Fruit fly (Drosophila melanogaster): ENCODE data around the gene Alg10.

Gene Alg10

dm6 chr3L:11164899-11165298 is at the start of gene Alg10:
Alg10 (plus strand) TSS chr3L:11164971.
- TF ChIP-seq dan (GFP tag; IDR thresholded peaks at IDR 0.05) (no peak), pzg (GFP tag; optimal IDR thresholded peaks at IDR 0.05) (peak; percentile 32), bbx (GFP tag; IDR thresholded peaks at IDR 0.05; ENCODE audit: partially characterized antibody) (peak; percentile 13; the same call in 1 of the 2 replicates), Myb (GFP tag; optimal IDR thresholded peaks at IDR 0.05) (peak; percentile 34), Neu2 (GFP tag; optimal IDR thresholded peaks at IDR 0.05; ENCODE audit: borderline replicate concordance) (peak; percentile 95), Elba2 (GFP tag; optimal IDR thresholded peaks at IDR 0.05) (peak; percentile 38), stwl (tag; optimal IDR thresholded peaks at IDR 0.05) (peak; percentile 80), Med (GFP tag) (peak; percentile 63), zen2 (GFP tag; IDR thresholded peaks at IDR 0.05; ENCODE audit: partially characterized antibody) (no peak), crp (GFP tag; optimal IDR thresholded peaks at IDR 0.05) (peak in 1 of 2 experiments; percentile 51), gfzf (GFP tag; optimal IDR thresholded peaks at IDR 0.05) (peak; percentile 77), CG9817 (tag; optimal IDR thresholded peaks at IDR 0.05) (no peak), Dp (GFP tag; optimal IDR thresholded peaks at IDR 0.05) (peak; percentile 24), CG43689 (GFP tag; IDR thresholded peaks at IDR 0.05) (0 out of 2 replicates have a peak, but pooled peaks have one; percentile 22), MESR4 (GFP tag; optimal IDR thresholded peaks at IDR 0.05) (peak; percentile 23), MBD-R2 (GFP tag; IDR thresholded peaks at IDR 0.05) (peak; percentile 69), psq (GFP tag; optimal IDR thresholded peaks at IDR 0.05) (no peak), seq (GFP tag; IDR thresholded peaks at IDR 0.05) (no peak), lov (optimal IDR thresholded peaks at IDR 0.05) (no peak), lov (GFP tag; IDR thresholded peaks at IDR 0.05) (no peak), CG13287 (GFP tag; IDR thresholded peaks at IDR 0.05; ENCODE audit: partially characterized antibody) (peak; percentile 33; the same call in 1 of the 2 replicates), CG9797 (GFP tag; optimal IDR thresholded peaks at IDR 0.05) (peak; percentile 52), CG4617 (GFP tag; optimal IDR thresholded peaks at IDR 0.05; ENCODE audit: borderline replicate concordance) (peak; percentile 7), E2f2 (GFP tag; IDR thresholded peaks at IDR 0.05) (peak; percentile 30; the same call in 1 of the 2 replicates), mld (GFP tag; IDR thresholded peaks at IDR 0.05; ENCODE audit: partially characterized antibody) (no peak), insv (GFP tag; optimal IDR thresholded peaks at IDR 0.05) (peak in 1 of 2 experiments; percentile 90)

- TF ChIP-seq CG4360 (GFP tag; IDR thresholded peaks at IDR 0.05), result peak; percentile 98
- TF ChIP-seq Awh (GFP tag; IDR thresholded peaks at IDR 0.05), result 0 out of 2 replicates have a peak, but pooled peaks have one; percentile 21
- no peak for TF ChIP-seq CG13894 (tag; optimal IDR thresholded peaks at IDR 0.05)
- 0 out of 2 replicates have a peak, but pooled peaks have one; percentile 12 for TF ChIP-seq sna (GFP tag; IDR thresholded peaks at IDR 0.05; ENCODE audit: partially characterized antibody)
- peak; percentile 27 for TF ChIP-seq Ets65A (GFP tag)
- no peak for TF ChIP-seq Sry-δ (GFP tag; optimal IDR thresholded peaks at IDR 0.05)
- peak in 1 of 2 experiments; percentile 14 for TF ChIP-seq Dfd (GFP tag; optimal IDR thresholded peaks at IDR 0.05)
- TF ChIP-seq ci (GFP tag; IDR thresholded peaks at IDR 0.05), result peak; percentile 39; the same call in 1 of the 3 replicates
- TF ChIP-seq chinmo (GFP tag; IDR thresholded peaks at IDR 0.05; ENCODE audit: partially characterized antibody), result 0 out of 4 replicates have a peak, but pooled peaks have one; percentile 14
Observed at dm6 chr3L:11117733-11118132, 47.0 kb upstream of the Alg10 start.

- peak; percentile 34 for TF ChIP-seq CG3065 (GFP tag; optimal IDR thresholded peaks at IDR 0.05)
- 0 out of 2 replicates have a peak, but pooled peaks have one; percentile 34 for TF ChIP-seq CG16779 (GFP tag; IDR thresholded peaks at IDR 0.05)
- peak; percentile 94 for TF ChIP-seq HmgZ (tag; optimal IDR thresholded peaks at IDR 0.05)
- peak; percentile 54 for TF ChIP-seq CG3847 (GFP tag; IDR thresholded peaks at IDR 0.05)
- TF ChIP-seq zfh1 (GFP tag; IDR thresholded peaks at IDR 0.05), result peak; percentile 77
- no peak for TF ChIP-seq TFAM (GFP tag; optimal IDR thresholded peaks at IDR 0.05)
- peak; percentile 91; the same call in 2 of the 3 replicates for TF ChIP-seq so (GFP tag; IDR thresholded peaks at IDR 0.05)
- TF ChIP-seq NK7.1 (GFP tag; optimal IDR thresholded peaks at IDR 0.05), result peak; percentile 40
- TF ChIP-seq CG11085 (GFP tag; IDR thresholded peaks at IDR 0.05), result no peak; the same call in 1 of the 2 replicates
- peak; percentile 79 for TF ChIP-seq CG6765 (GFP tag; optimal IDR thresholded peaks at IDR 0.05)
- TF ChIP-seq CG9797 (GFP tag; optimal IDR thresholded peaks at IDR 0.05), result peak; percentile 26
- no peak for TF ChIP-seq fru (optimal IDR thresholded peaks at IDR 0.05)
- TF ChIP-seq CG1024 (GFP tag; IDR thresholded peaks at IDR 0.05), result peak; percentile 68; the same call in 1 of the 2 replicates
- no peak for TF ChIP-seq gt (GFP tag; IDR thresholded peaks at IDR 0.05)
Observed at dm6 chr3L:11118627-11119395, 46.0 kb upstream of the Alg10 start.

Measured in whole organism, embryonic.